Worm (Caenorhabditis elegans) whole organism, L2 larva: ENCODE measurements around the gene F42G4.7.

Experiments
- C34F6.9 ChIP-seq: fragments of 150-350 bp; optimal IDR thresholded peaks from 2 replicates; lab custom pipeline; 2014; ENCODE audit warnings: missing biosample characterization, missing genetic modification characterization
- F13H6.1 ChIP-seq: sonication (generic microtip); optimal IDR thresholded peaks from 2 replicates; lab custom pipeline; 2016; ENCODE audit warnings: missing genetic modification characterization, missing compliant biosample characterization
- R02D3.7 ChIP-seq: fragments of 150-350 bp; optimal IDR thresholded peaks from 2 replicates; lab custom pipeline; 2014; ENCODE audit warnings: missing biosample characterization, missing genetic modification characterization
- Y55F3AM.14 ChIP-seq: fragments of 200-800 bp; sonication (Bioruptor generic); optimal IDR thresholded peaks from 2 replicates; lab custom pipeline; 2018; ENCODE audit warnings: mild to moderate bottlenecking, missing genetic modification characterization, missing compliant biosample characterization
- ZK546.5 ChIP-seq: sonication (generic microtip); optimal IDR thresholded peaks from 2 replicates; lab custom pipeline; 2017; ENCODE audit warnings: missing biosample characterization, missing genetic modification characterization
- alr-1 ChIP-seq: fragments of 150-350 bp; optimal IDR thresholded peaks from 2 replicates; lab custom pipeline; 2014; ENCODE audit warnings: missing biosample characterization, missing genetic modification characterization
- aly-2 ChIP-seq: fragments of 150-350 bp; optimal IDR thresholded peaks from 2 replicates; lab custom pipeline; 2014; ENCODE audit warnings: missing biosample characterization, missing genetic modification characterization
- ceh-16 ChIP-seq: fragments of 150-350 bp; optimal IDR thresholded peaks from 2 replicates; lab custom pipeline; 2014; ENCODE audit warnings: missing biosample characterization, missing genetic modification characterization
- ceh-82 ChIP-seq: fragments of 150-350 bp; optimal IDR thresholded peaks from 2 replicates; lab custom pipeline; 2014; ENCODE audit warnings: missing biosample characterization, missing genetic modification characterization
- crh-2 ChIP-seq: sonication (generic microtip); optimal IDR thresholded peaks from 2 replicates; lab custom pipeline; 2017; ENCODE audit warnings: missing biosample characterization, missing genetic modification characterization
- dmd-4 ChIP-seq: sonication (generic microtip); optimal IDR thresholded peaks from 2 replicates; lab custom pipeline; 2017; ENCODE audit warnings: missing biosample characterization, missing genetic modification characterization
- egl-27 ChIP-seq: sonication (generic microtip); optimal IDR thresholded peaks from 3 replicates; lab custom pipeline; 2017; ENCODE audit warnings: missing biosample characterization, missing genetic modification reagents, missing genetic modification characterization
- elt-1 ChIP-seq: fragments of 150-350 bp; optimal IDR thresholded peaks from 2 replicates; lab custom pipeline; 2014; ENCODE audit warnings: missing biosample characterization, missing genetic modification characterization
- elt-3 ChIP-seq: sonication (generic microtip); optimal IDR thresholded peaks from 2 replicates; lab custom pipeline; 2017; ENCODE audit warnings: missing biosample characterization, missing genetic modification characterization
- fos-1 ChIP-seq: fragments of 150-350 bp; optimal IDR thresholded peaks from 2 replicates; lab custom pipeline; 2014; ENCODE audit warnings: missing biosample characterization, missing genetic modification characterization
- gmeb-1 ChIP-seq: fragments of 150-350 bp; optimal IDR thresholded peaks from 2 replicates; lab custom pipeline; 2014; ENCODE audit warnings: missing biosample characterization, missing genetic modification characterization
- lin-11 ChIP-seq: fragments of 150-350 bp; sonication (generic microtip); optimal IDR thresholded peaks from 2 replicates; lab custom pipeline; 2014; ENCODE audit warnings: missing biosample characterization, missing genetic modification characterization, inconsistent platforms, mixed read lengths
- lin-13 ChIP-seq: fragments of 150-350 bp; optimal IDR thresholded peaks from 2 replicates; lab custom pipeline; 2014; ENCODE audit warnings: missing biosample characterization, missing genetic modification reagents, missing genetic modification characterization
- lin-39 ChIP-seq: fragments of 150-350 bp; optimal IDR thresholded peaks from 2 replicates; lab custom pipeline; 2014; ENCODE audit warnings: missing biosample characterization, missing genetic modification reagents, missing genetic modification characterization
- lsy-2 ChIP-seq, 2 experiments: fragments of 150-350 bp in 1 of 2; sonication (generic microtip) in 1 of 2; optimal IDR thresholded peaks; 2 replicates each; lab custom pipeline; 2014 to 2017; ENCODE audit warnings: missing biosample characterization in 2 of 2, missing genetic modification characterization in 2 of 2
- mab-5 ChIP-seq: fragments of 150-350 bp; optimal IDR thresholded peaks from 2 replicates; lab custom pipeline; 2014; ENCODE audit warnings: missing biosample characterization, missing genetic modification characterization
- mbf-1 ChIP-seq: sonication (generic microtip); optimal IDR thresholded peaks from 2 replicates; lab custom pipeline; 2017; ENCODE audit warnings: missing biosample characterization, missing genetic modification characterization
- mdl-1 ChIP-seq, 2 experiments: fragments of 150-350 bp in 1 of 2; sonication (generic microtip) in 1 of 2; optimal IDR thresholded peaks; 2 replicates each; lab custom pipeline; 2017; ENCODE audit warnings: missing biosample characterization in 2 of 2, missing genetic modification characterization in 2 of 2
- nhr-10 ChIP-seq: sonication (generic microtip); optimal IDR thresholded peaks from 2 replicates; lab custom pipeline; 2017; ENCODE audit warnings: missing biosample characterization, missing genetic modification characterization
- nhr-11 ChIP-seq: fragments of 150-350 bp; optimal IDR thresholded peaks from 2 replicates; lab custom pipeline; 2014; ENCODE audit warnings: missing biosample characterization, missing genetic modification characterization
- nhr-12 ChIP-seq: fragments of 150-350 bp; optimal IDR thresholded peaks from 2 replicates; lab custom pipeline; 2014; ENCODE audit warnings: missing biosample characterization, missing genetic modification characterization
- nhr-129 ChIP-seq: fragments of 150-350 bp; optimal IDR thresholded peaks from 2 replicates; lab custom pipeline; 2014; ENCODE audit warnings: missing biosample characterization, missing genetic modification characterization
- nhr-21 ChIP-seq: fragments of 150-350 bp; optimal IDR thresholded peaks from 2 replicates; lab custom pipeline; 2014; ENCODE audit warnings: missing biosample characterization, missing genetic modification characterization
- nhr-23 ChIP-seq: fragments of 150-350 bp; optimal IDR thresholded peaks from 2 replicates; lab custom pipeline; 2014; ENCODE audit warnings: missing biosample characterization, missing genetic modification reagents, missing genetic modification characterization
- nhr-237 ChIP-seq: fragments of 150-350 bp; optimal IDR thresholded peaks from 2 replicates; lab custom pipeline; 2014; ENCODE audit warnings: missing biosample characterization, missing genetic modification characterization
- nhr-25 ChIP-seq: fragments of 150-350 bp; sonication (generic microtip); optimal IDR thresholded peaks from 3 replicates; lab custom pipeline; 2014; ENCODE audit warnings: missing biosample characterization, missing genetic modification characterization
- nhr-6 ChIP-seq: fragments of 150-350 bp; optimal IDR thresholded peaks from 2 replicates; lab custom pipeline; 2014; ENCODE audit warnings: missing biosample characterization, missing genetic modification characterization
- nhr-77 ChIP-seq: fragments of 150-350 bp; optimal IDR thresholded peaks from 2 replicates; lab custom pipeline; 2014; ENCODE audit warnings: missing biosample characterization, missing genetic modification characterization
- peb-1 ChIP-seq: fragments of 150-350 bp; optimal IDR thresholded peaks from 2 replicates; lab custom pipeline; 2014; ENCODE audit warnings: missing biosample characterization, missing genetic modification characterization
- skn-1 ChIP-seq: sonication (generic microtip); optimal IDR thresholded peaks from 2 replicates; lab custom pipeline; 2017; ENCODE audit warnings: missing biosample characterization, missing genetic modification characterization
- sma-3 ChIP-seq: sonication (generic microtip); optimal IDR thresholded peaks from 2 replicates; lab custom pipeline; 2016; ENCODE audit warnings: missing genetic modification reagents, missing genetic modification characterization, missing compliant biosample characterization
- sma-9 ChIP-seq, 2 experiments: fragments of 150-350 bp in 1 of 2; sonication (generic microtip) in 1 of 2; optimal IDR thresholded peaks; 2 replicates each; lab custom pipeline; 2014 to 2016; ENCODE audit warnings: missing genetic modification characterization in 2 of 2, mild to moderate bottlenecking in 1 of 2, missing biosample characterization in 1 of 2, missing compliant biosample characterization in 1 of 2, missing genetic modification reagents in 1 of 2, moderate library complexity in 1 of 2
- snpc-4 ChIP-seq: fragments of 150-350 bp; optimal IDR thresholded peaks from 2 replicates; lab custom pipeline; 2014; ENCODE audit warnings: missing biosample characterization, missing genetic modification characterization
- unc-55 ChIP-seq: fragments of 150-350 bp; sonication (generic microtip); optimal IDR thresholded peaks from 3 replicates; lab custom pipeline; 2014; ENCODE audit warnings: missing biosample characterization, missing genetic modification reagents, missing genetic modification characterization
- unc-62 ChIP-seq: fragments of 150-350 bp; optimal IDR thresholded peaks from 2 replicates; lab custom pipeline; 2014; ENCODE audit warnings: missing biosample characterization, missing genetic modification reagents, missing genetic modification characterization
- zag-1 ChIP-seq: fragments of 150-350 bp; optimal IDR thresholded peaks from 2 replicates; lab custom pipeline; 2014; ENCODE audit warnings: missing biosample characterization, missing genetic modification characterization
- ztf-11 ChIP-seq: sonication (generic microtip); optimal IDR thresholded peaks from 2 replicates; lab custom pipeline; 2017; ENCODE audit warnings: missing biosample characterization, missing genetic modification characterization

The F42G4.7 gene

DNA sequence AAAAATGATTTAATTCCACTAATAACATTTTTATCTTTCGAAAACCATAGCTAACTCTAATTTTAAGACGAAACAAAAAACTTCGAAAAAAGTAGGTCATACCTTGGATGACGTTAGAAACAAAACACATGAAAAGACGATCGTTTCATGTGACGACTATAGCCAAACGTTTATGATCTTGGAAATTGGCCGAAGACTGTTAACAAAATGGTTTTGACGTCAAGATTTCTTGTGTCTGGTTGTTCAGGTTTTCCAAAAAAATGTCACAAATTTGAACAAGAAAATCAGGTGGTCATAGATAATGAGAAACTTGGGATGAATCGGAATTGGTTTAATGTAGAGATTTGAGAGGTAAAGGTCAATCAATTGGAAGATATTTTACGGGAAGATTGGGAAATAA is 43.8 kb downstream of the F42G4.7 start:
- TF ChIP-seq ceh-82 (tag; lab: Kevin White, UChicago) (no peak), ztf-11 (tag; lab: Kevin White, UChicago) (no peak), skn-1 (tag; lab: Kevin White, UChicago) (no peak), gmeb-1 (no peak), sma-9 (GFP tag; optimal IDR thresholded peaks at IDR 0.05; lab: Kevin White, UChicago) (no peak), sma-9 (tag; optimal IDR thresholded peaks at IDR 0.05; lab: Kevin White, UChicago) (no peak), lin-13 (GFP tag; lab: Kevin White, UChicago) (no peak), zag-1 (tag; lab: Kevin White, UChicago) (no peak), elt-3 (no peak), sma-3 (GFP tag; lab: Kevin White, UChicago) (peak; percentile 17), mbf-1 (no peak), nhr-10 (tag; lab: Kevin White, UChicago) (no peak), nhr-237 (tag; lab: Kevin White, UChicago) (no peak), nhr-25 (tag; lab: Kevin White, UChicago) (peak; percentile 2), ZK546.5 (no peak), Y55F3AM.14 (GFP tag; lab: Kevin White, UChicago) (no peak), elt-1 (tag; lab: Kevin White, UChicago) (no peak), nhr-77 (tag; lab: Kevin White, UChicago) (no peak)

DNA sequence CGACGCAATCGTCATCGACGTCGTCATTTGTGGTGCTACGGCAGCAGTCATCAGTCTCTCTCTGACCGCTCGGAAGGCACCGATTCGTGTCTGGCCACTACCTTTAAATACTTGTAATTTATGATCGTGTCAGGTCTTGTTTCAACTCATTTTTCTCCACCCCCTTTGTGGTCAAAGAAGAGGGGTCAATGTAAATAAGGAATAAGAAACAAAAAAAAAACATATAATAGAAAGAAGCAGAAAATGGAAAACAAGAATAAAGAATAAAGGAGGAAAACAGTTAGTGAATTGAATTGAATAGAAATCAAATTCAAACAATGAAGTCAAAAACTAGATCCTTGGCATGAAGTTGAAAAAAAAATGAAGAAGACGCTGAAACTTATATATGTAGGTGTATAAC is 46.3 kb downstream of the F42G4.7 start, which contains the start of gene Y38F1A.8:
Gene Y38F1A.8, minus strand, starts transcription at position 101 of the 400 bp plus-strand sequence.
- TF ChIP-seq elt-1 (tag; lab: Kevin White, UChicago), result no peak
- TF ChIP-seq crh-2 (tag; lab: Kevin White, UChicago), result no peak
- TF ChIP-seq nhr-21 (tag; lab: Kevin White, UChicago), result no peak
- TF ChIP-seq aly-2, result no peak

DNA sequence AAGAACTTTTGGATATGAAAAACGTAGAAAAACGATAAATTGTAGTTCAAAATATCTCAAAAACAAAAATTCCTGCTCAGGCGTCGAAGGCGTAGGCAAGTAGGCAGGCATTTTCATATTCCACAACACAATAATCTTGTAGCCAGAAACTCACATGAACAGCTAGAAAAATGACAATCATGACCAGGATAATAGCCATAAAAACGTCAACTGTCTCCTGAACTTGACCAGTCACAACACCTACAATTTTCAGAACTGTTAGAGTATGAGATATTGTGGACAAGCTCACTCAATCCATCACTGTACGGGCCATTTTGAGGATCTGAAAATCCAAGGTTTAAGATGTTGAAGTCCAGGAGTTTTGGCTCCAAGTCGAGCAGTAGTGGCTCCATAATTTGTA is 49.7 kb downstream of the F42G4.7 start, which contains the start of gene Y38F1A.7:
Gene Y38F1A.7, minus strand, starts transcription at position 392 of the 400 bp plus-strand sequence.
- TF ChIP-seq sma-9 (GFP tag; optimal IDR thresholded peaks at IDR 0.05; lab: Kevin White, UChicago) (no peak), sma-9 (tag; optimal IDR thresholded peaks at IDR 0.05; lab: Kevin White, UChicago) (no peak), nhr-12 (tag; lab: Kevin White, UChicago) (no peak), nhr-10 (tag; lab: Kevin White, UChicago) (no peak), ZK546.5 (no peak), elt-3 (no peak), lin-13 (GFP tag; lab: Kevin White, UChicago) (no peak), F13H6.1 (tag; lab: Kevin White, UChicago) (no peak), lin-39 (tag; lab: Kevin White, UChicago) (no peak), dmd-4 (no peak), ztf-11 (tag; lab: Kevin White, UChicago) (no peak), egl-27 (tag; lab: Kevin White, UChicago) (no peak), mab-5 (tag; lab: Kevin White, UChicago) (no peak), ceh-16 (no peak)

DNA sequence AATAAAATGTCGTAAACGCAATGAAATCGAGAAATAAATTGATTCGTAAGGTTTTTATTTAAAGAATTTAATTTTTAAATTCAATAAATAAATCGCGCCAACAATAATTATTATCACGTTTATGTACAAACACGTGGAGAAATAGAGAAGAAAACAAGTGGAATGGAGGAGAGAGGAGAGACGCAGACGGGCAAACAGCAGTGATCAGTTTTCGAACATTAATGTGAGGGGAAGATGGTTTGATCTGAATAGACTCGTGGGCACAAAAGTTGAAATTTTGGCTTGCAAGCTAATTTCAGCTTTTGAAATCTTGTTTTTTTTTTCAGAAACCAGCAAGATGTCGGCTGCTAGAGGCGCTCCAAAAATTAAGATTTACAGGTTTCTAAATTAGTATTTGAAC is 50.8 kb downstream of the F42G4.7 start, which contains the start of gene hphd-1:
Gene hphd-1, minus strand, starts transcription at position 323 of the 400 bp plus-strand sequence.
- TF ChIP-seq Y55F3AM.14 (GFP tag; lab: Kevin White, UChicago) (no peak), snpc-4 (peak; percentile 5), alr-1 (tag; lab: Kevin White, UChicago) (no peak), nhr-10 (tag; lab: Kevin White, UChicago) (no peak), aly-2 (no peak), mdl-1 (tag; optimal IDR thresholded peaks at IDR 0.05; lab: Kevin White, UChicago) (peak in 1 of 2 experiments; percentile 64), fos-1 (tag; lab: Kevin White, UChicago) (peak; percentile 61), nhr-129 (tag; lab: Kevin White, UChicago) (peak; percentile 12), R02D3.7 (no peak), lsy-2 (tag; optimal IDR thresholded peaks at IDR 0.05; lab: Kevin White, UChicago) (peak in 1 of 2 experiments; percentile 50), nhr-11 (no peak), crh-2 (tag; lab: Kevin White, UChicago) (peak; percentile 80), ceh-16 (no peak), lin-13 (GFP tag; lab: Kevin White, UChicago) (peak; percentile 10), ztf-11 (tag; lab: Kevin White, UChicago) (no peak), nhr-25 (tag; lab: Kevin White, UChicago) (peak; percentile 33), unc-55 (no peak), mbf-1 (no peak), unc-62 (GFP tag; lab: Kevin White, UChicago) (no peak), peb-1 (tag; lab: Kevin White, UChicago) (no peak), lin-39 (tag; lab: Kevin White, UChicago) (no peak), sma-3 (GFP tag; lab: Kevin White, UChicago) (peak; percentile 51), F13H6.1 (tag; lab: Kevin White, UChicago) (peak; percentile 53), nhr-77 (tag; lab: Kevin White, UChicago) (no peak), nhr-6 (no peak), C34F6.9 (tag; lab: Kevin White, UChicago) (no peak), nhr-21 (tag; lab: Kevin White, UChicago) (peak; percentile 73), lin-11 (tag; lab: Kevin White, UChicago) (no peak), sma-9 (GFP tag; optimal IDR thresholded peaks at IDR 0.05; lab: Kevin White, UChicago) (peak; percentile 90), sma-9 (tag; optimal IDR thresholded peaks at IDR 0.05; lab: Kevin White, UChicago) (no peak), gmeb-1 (peak; percentile 64), elt-3 (no peak), skn-1 (tag; lab: Kevin White, UChicago) (no peak), nhr-23 (tag; lab: Kevin White, UChicago) (no peak)
